Worm (Caenorhabditis elegans): ENCODE results near the gene F26F4.9.

F26F4.9 gene

DNA sequence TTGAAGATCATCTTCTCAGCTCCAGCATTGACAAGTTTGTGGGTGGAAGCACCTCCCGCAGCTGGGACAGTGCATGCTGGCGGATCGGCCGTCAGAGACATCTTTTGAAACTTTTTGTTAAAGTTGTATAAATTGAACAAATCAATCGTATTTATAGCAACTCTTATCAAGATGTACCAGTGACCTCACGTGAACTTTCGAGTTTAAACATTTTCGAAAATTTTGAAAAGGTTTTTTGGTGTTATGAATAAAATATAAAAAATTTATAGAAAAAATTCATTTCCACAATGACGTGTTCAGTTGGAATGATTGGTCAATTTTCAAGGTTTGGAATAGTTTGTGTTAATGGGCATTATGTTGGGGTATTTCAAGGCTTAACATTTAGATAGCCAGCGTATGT lies 43.7 kb downstream of the F26F4.9 start, which contains the start of the genes msd-4 and C35D10.3:
TSS of gene msd-4 (minus strand) at position 101 of the 400 bp plus-strand sequence.
TSS of gene C35D10.3 (plus strand) at position 279 of the 400 bp plus-strand sequence.
- TF ChIP-seq ceh-2 (tag; optimal IDR thresholded peaks at IDR 0.05) (no peak), zip-5 (tag; optimal IDR thresholded peaks at IDR 0.05) (no peak), unc-42 (tag; optimal IDR thresholded peaks at IDR 0.05) (no peak), ref-2 (tag; optimal IDR thresholded peaks at IDR 0.05) (no peak), ama-1 (optimal IDR thresholded peaks at IDR 0.05) (no peak), elt-4 (tag; optimal IDR thresholded peaks at IDR 0.05) (no peak), ttx-3 (tag; optimal IDR thresholded peaks at IDR 0.05) (no peak), ceh-30 (tag; optimal IDR thresholded peaks at IDR 0.05) (no peak), ceh-48 (tag; optimal IDR thresholded peaks at IDR 0.05) (no peak), ceh-14 (tag; optimal IDR thresholded peaks at IDR 0.05) (no peak), madf-2 (tag; optimal IDR thresholded peaks at IDR 0.05) (no peak)

- TF ChIP-seq elt-2 (tag; optimal IDR thresholded peaks at IDR 0.05) (no peak), C08G9.2 (tag; optimal IDR thresholded peaks at IDR 0.05) (no peak), unc-55 (GFP tag; optimal IDR thresholded peaks at IDR 0.05) (no peak), lim-6 (tag; optimal IDR thresholded peaks at IDR 0.05) (no peak), F13H6.1 (tag; optimal IDR thresholded peaks at IDR 0.05) (no peak), tbx-7 (tag; optimal IDR thresholded peaks at IDR 0.05) (no peak), nfya-1 (tag; optimal IDR thresholded peaks at IDR 0.05) (no peak), hlh-8 (tag; optimal IDR thresholded peaks at IDR 0.05) (no peak), pax-1 (tag; optimal IDR thresholded peaks at IDR 0.05) (no peak), hlh-6 (tag; optimal IDR thresholded peaks at IDR 0.05) (no peak), sox-2 (GFP tag; IDR thresholded peaks at IDR 0.05) (no peak), hlh-30 (tag; optimal IDR thresholded peaks at IDR 0.05; ENCODE audit: insufficient read depth) (no peak)
Measured at ce11 chrIII:4866762-4867161, 45.6 kb downstream of the F26F4.9 start, which contains the start of gene C35D10.17. C35D10.17 (plus strand) TSS chrIII:4867062.

ce11 chrIII:4863127-4863526 lies 49.2 kb downstream of the F26F4.9 start, which contains the start of gene coq-8:
coq-8 (plus strand) TSS chrIII:4863427.
- TF ChIP-seq syd-9 (tag; optimal IDR thresholded peaks at IDR 0.05) (no peak), hlh-13 (GFP tag; optimal IDR thresholded peaks at IDR 0.05) (no peak), ceh-31 (tag; optimal IDR thresholded peaks at IDR 0.05) (no peak), T23F11.4 (GFP tag; optimal IDR thresholded peaks at IDR 0.05) (no peak), ceh-9 (tag; optimal IDR thresholded peaks at IDR 0.05) (no peak), ztf-16 (tag; optimal IDR thresholded peaks at IDR 0.05) (no peak), K02D7.2 (tag; optimal IDR thresholded peaks at IDR 0.05) (no peak)

ce11 chrIII:4861744-4862401 lies 50.4 kb downstream of the F26F4.9 start, which contains the start of the genes C35D10.10 and C35D10.5:
C35D10.10 (minus strand) TSS chrIII:4861794.
C35D10.5 (plus strand) TSS chrIII:4862351.
- TF ChIP-seq lin-11 (tag; optimal IDR thresholded peaks at IDR 0.05), result no peak
- TF ChIP-seq zip-5 (tag; optimal IDR thresholded peaks at IDR 0.05), result peak; percentile 31
- TF ChIP-seq ceh-24 (tag; optimal IDR thresholded peaks at IDR 0.05), result no peak
- no peak for TF ChIP-seq ceh-45 (GFP tag; IDR thresholded peaks at IDR 0.05)
- no peak for TF ChIP-seq unc-86 (tag; optimal IDR thresholded peaks at IDR 0.05)
- no peak for TF ChIP-seq fkh-10 (GFP tag; optimal IDR thresholded peaks at IDR 0.05)
- TF ChIP-seq ets-4 (tag; optimal IDR thresholded peaks at IDR 0.05), result peak; percentile 83
- TF ChIP-seq ama-1 (optimal IDR thresholded peaks at IDR 0.05), result no peak
- TF ChIP-seq rnt-1 (tag; optimal IDR thresholded peaks at IDR 0.05), result no peak
- no peak for TF ChIP-seq odd-2 (tag; optimal IDR thresholded peaks at IDR 0.05)
- peak; percentile 37 for TF ChIP-seq ceh-31 (tag; optimal IDR thresholded peaks at IDR 0.05)
- TF ChIP-seq hlh-13 (GFP tag; optimal IDR thresholded peaks at IDR 0.05), result no peak
- no peak for TF ChIP-seq mec-3 (tag; optimal IDR thresholded peaks at IDR 0.05; ENCODE audit: borderline replicate concordance)
- TF ChIP-seq sox-2 (GFP tag; IDR thresholded peaks at IDR 0.05), result no peak
- no peak for TF ChIP-seq lim-6 (tag; optimal IDR thresholded peaks at IDR 0.05)
- TF ChIP-seq unc-3 (GFP tag; conservative IDR thresholded peaks at IDR 0.05), result no peak
- TF ChIP-seq unc-3 (tag; optimal IDR thresholded peaks at IDR 0.05), result no peak
- no peak for TF ChIP-seq npax-4 (tag; optimal IDR thresholded peaks at IDR 0.05)
- TF ChIP-seq unc-55 (GFP tag; optimal IDR thresholded peaks at IDR 0.05), result no peak
- no peak for TF ChIP-seq nhr-11 (tag; optimal IDR thresholded peaks at IDR 0.05)
- TF ChIP-seq ceh-2 (tag; optimal IDR thresholded peaks at IDR 0.05), result peak; percentile 66
- peak; percentile 13 for TF ChIP-seq elt-2 (tag; optimal IDR thresholded peaks at IDR 0.05)
- TF ChIP-seq tbx-7 (tag; optimal IDR thresholded peaks at IDR 0.05), result peak; percentile 28
- no peak for TF ChIP-seq ceh-9 (tag; optimal IDR thresholded peaks at IDR 0.05)
- TF ChIP-seq hlh-30 (tag; optimal IDR thresholded peaks at IDR 0.05; ENCODE audit: insufficient read depth), result no peak
- no peak for TF ChIP-seq T23F11.4 (GFP tag; optimal IDR thresholded peaks at IDR 0.05)

Measured in whole organism, late embryonic.